Worm (Caenorhabditis elegans): ENCODE measurements around the gene clec-43.
"Not testable (repeated sequence)": the region's sequence is repeated elsewhere in the genome, so short reads cannot be mapped to it uniquely, and the experiment has no call there.

The clec-43 gene

ce11 chrII:932718-933117, 11.1 kb upstream of the clec-43 start, which contains the start of gene acs-15:
Gene acs-15, plus strand, starts transcription at chrII:933018.
- TF ChIP-seq dao-5 (tag; optimal IDR thresholded peaks at IDR 0.05) (no peak), W03F9.2 (tag; optimal IDR thresholded peaks at IDR 0.05) (no peak), him-1 (tag; optimal IDR thresholded peaks at IDR 0.05) (no peak)

DNA sequence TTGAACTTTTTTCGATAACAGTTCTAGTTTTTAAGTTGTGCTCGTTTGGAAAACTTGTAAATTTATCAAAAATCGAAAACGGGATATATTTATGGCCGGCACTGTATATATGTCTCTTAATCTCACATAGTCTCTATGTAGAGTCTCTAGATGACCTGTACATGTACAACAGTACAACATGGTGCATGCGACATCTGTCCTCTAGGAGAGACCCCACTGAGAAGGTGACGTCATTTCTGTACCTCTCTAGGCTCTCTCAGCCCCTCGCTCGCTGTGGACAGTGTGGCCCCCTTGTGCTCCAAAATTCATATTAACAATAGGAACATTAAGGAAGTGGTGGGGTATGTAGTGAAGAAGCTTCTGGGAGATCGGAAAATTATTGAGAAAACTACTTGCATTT, 6.6 kb upstream of the clec-43 start:
- TF ChIP-seq dao-5 (tag; optimal IDR thresholded peaks at IDR 0.05) = no peak
- TF ChIP-seq him-1 (tag; optimal IDR thresholded peaks at IDR 0.05) = no peak
- TF ChIP-seq W03F9.2 (tag; optimal IDR thresholded peaks at IDR 0.05) = no peak

- no peak for TF ChIP-seq him-1 (tag; optimal IDR thresholded peaks at IDR 0.05)
- no peak for TF ChIP-seq dao-5 (tag; optimal IDR thresholded peaks at IDR 0.05)
- TF ChIP-seq W03F9.2 (tag; optimal IDR thresholded peaks at IDR 0.05) = no peak
These were observed 5.3 kb upstream of the clec-43 start, which contains the start of gene R07C3.3 for ce11 chrII:938549-938948. Gene R07C3.3, plus strand, starts transcription at chrII:938849.

DNA sequence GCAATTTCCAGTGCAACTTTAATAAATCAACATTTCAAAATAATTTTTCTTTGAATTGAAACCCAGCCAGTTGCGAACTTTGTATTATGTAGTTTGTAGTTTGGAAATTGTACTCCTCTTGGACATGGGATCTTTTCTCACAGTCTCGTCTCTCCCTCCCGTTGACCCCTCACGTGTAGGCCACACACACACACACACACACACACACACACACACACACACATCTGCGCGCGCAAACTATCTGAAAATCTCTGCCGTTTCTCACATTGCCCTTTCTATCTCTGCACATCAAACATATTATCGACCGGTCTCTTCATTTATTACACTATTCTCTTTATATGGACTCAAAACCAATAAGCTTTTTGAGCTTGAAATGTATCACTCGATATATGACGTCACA, 3.1 kb upstream of the clec-43 start, which contains the start of gene fbxc-36:
TSS of gene fbxc-36 (plus strand) at position 205 of the 400 bp plus-strand sequence.
- TF ChIP-seq him-1 (tag; optimal IDR thresholded peaks at IDR 0.05) = no peak
- TF ChIP-seq dao-5 (tag; optimal IDR thresholded peaks at IDR 0.05) = no peak

DNA sequence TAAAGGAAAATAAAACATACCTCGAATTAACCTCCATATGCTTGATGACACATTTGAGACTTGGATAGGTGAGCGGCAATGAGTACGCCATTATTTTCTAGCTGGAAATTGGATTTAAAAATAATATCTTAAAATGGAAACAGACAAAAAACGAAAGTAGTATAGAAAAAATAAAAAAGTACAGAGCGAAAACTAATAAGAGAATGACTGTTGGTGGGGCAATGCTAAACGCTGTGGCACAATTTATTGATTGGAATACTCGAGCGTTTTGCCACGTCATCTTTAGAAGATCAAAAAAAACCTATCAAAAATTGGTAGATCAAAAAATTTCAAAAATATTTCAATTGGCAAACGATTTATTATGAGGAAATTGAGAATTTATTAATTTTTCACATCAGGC, 4.2 kb downstream of the clec-43 start, which contains the start of gene fbxc-32:
TSS of gene fbxc-32 (minus strand) at position 101 of the 400 bp plus-strand sequence.
- TF ChIP-seq W03F9.2 (tag; optimal IDR thresholded peaks at IDR 0.05) (no peak), him-1 (tag; optimal IDR thresholded peaks at IDR 0.05) (no peak), dao-5 (tag; optimal IDR thresholded peaks at IDR 0.05) (no peak)

ce11 chrII:950374-950773, 6.5 kb downstream of the clec-43 start:
- no peak for TF ChIP-seq W03F9.2 (tag; optimal IDR thresholded peaks at IDR 0.05)
- TF ChIP-seq dao-5 (tag; optimal IDR thresholded peaks at IDR 0.05) = no peak
- TF ChIP-seq him-1 (tag; optimal IDR thresholded peaks at IDR 0.05) = no peak

DNA sequence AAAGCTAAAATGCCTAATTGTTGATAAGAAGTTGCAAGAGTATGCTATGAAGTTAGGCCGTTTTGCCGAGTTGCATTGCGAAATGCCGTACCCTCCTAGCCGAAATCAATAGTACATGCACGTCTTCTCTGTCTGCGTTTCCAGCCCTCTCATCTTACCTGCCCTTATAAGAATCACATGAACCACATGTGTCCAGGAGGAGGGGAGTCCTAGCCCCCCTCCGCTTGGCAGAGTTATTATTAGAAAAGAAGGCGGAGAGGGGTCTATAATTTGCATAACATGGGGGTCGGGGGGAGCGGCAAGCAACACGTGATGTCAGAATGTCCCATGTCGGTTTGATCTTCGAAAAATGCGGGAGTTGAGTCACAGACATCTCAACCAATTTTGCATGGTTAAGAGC, 9.2 kb downstream of the clec-43 start:
- TF ChIP-seq W03F9.2 (tag; optimal IDR thresholded peaks at IDR 0.05) (no peak), dao-5 (tag; optimal IDR thresholded peaks at IDR 0.05) (no peak)

ce11 chrII:954626-955025, 10.8 kb downstream of the clec-43 start, which contains the start of gene fbxc-7:
Gene fbxc-7, plus strand, starts transcription at chrII:954926.
- not testable (repeated sequence) for TF ChIP-seq dao-5, W03F9.2, him-1 (tag; optimal IDR thresholded peaks at IDR 0.05)

ce11 chrII:958618-959017, 14.8 kb downstream of the clec-43 start, which contains the start of gene sdz-4:
Gene sdz-4, plus strand, starts transcription at chrII:958918.
- TF ChIP-seq him-1 (tag; optimal IDR thresholded peaks at IDR 0.05) (no peak), dao-5 (tag; optimal IDR thresholded peaks at IDR 0.05) (no peak), W03F9.2 (tag; optimal IDR thresholded peaks at IDR 0.05) (no peak)

DNA sequence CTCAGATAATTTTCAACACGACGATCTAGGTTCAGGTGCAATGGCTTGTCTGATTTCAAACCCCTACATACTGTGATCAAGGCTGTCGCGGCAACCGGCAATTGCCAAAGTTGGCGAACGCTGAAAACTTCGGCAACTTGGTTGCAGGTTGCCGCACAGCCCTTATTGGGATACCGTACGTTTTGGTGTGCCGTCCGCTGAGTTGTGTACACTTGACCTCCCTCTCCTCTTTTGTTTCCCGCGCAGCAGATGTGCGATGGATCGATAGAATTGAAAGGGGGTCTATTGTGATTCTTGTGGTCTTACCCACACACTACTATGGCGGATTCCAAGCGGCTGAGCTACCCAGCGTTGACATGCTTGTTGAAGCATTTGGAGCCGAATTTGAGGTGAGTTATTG, 16.4 kb downstream of the clec-43 start, which contains the start of the genes C32B5.18 and C32B5.7:
TSS of gene C32B5.18 (plus strand) at position 301 of the 400 bp plus-strand sequence.
TSS of gene C32B5.7 (plus strand) at position 311 of the 400 bp plus-strand sequence.
- no peak for TF ChIP-seq him-1 (tag; optimal IDR thresholded peaks at IDR 0.05)

ce11 chrII:961961-962360, 18.1 kb downstream of the clec-43 start, which contains the start of gene C32B5.13:
Gene C32B5.13, minus strand, starts transcription at chrII:962061.
- no peak for TF ChIP-seq dao-5 (tag; optimal IDR thresholded peaks at IDR 0.05)
- TF ChIP-seq him-1 (tag; optimal IDR thresholded peaks at IDR 0.05) = no peak
- TF ChIP-seq W03F9.2 (tag; optimal IDR thresholded peaks at IDR 0.05) = no peak

DNA sequence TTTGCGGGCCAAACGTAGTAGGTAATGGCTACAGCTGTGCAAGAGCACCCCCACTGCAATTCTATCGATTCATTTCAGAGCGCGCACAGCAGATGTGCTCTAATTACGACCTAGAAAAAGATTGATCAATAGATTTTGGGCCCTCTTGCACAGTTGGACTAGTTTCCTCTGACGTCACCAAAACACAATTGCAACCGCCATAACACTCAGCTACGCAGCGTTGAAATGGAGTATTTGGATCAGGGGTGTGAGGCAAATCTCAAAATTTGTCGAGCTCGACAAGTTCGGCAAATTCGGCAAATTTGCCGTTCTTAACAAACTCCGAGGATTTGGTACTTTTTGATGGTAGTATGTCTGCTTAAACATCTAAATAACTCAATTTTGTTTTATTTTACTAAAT, 23.1 kb downstream of the clec-43 start, which contains the start of gene fbxc-18:
TSS of gene fbxc-18 (minus strand) at position 101 of the 400 bp plus-strand sequence.
- TF ChIP-seq dao-5, him-1, W03F9.2 (tag; optimal IDR thresholded peaks at IDR 0.05): not testable (repeated sequence)

ce11 chrII:968106-968505, 24.2 kb downstream of the clec-43 start, which contains the start of gene C32B5.6:
Gene C32B5.6, plus strand, starts transcription at chrII:968406.
- TF ChIP-seq him-1, dao-5, W03F9.2 (tag; optimal IDR thresholded peaks at IDR 0.05): not testable (repeated sequence)

ce11 chrII:972850-973249, 29.0 kb downstream of the clec-43 start, which contains the start of gene C32B5.15:
Gene C32B5.15, minus strand, starts transcription at chrII:972950.
- TF ChIP-seq W03F9.2 (tag; optimal IDR thresholded peaks at IDR 0.05) (no peak), him-1 (tag; optimal IDR thresholded peaks at IDR 0.05) (no peak), dao-5 (tag; optimal IDR thresholded peaks at IDR 0.05) (no peak)

DNA sequence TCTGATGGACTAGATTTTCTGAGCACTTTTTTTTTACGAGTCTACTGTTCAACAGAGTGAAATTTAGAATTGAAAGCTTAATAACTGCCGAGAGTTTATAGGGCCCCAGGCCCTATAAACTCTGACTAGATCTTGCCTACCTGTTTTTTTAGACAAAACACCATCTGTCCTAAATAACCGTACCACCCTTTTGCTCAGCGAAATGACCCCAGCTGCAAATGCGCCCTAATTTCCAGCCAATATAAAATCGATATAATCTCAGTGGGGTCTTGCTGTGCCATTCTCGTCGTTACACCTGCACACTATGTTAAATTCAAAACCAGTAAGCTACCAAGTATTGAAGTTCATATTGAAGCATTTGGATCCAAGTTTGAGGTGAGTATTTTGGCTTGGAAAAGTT, 30.1 kb downstream of the clec-43 start, which contains the start of gene fbxc-14:
TSS of gene fbxc-14 (plus strand) at position 301 of the 400 bp plus-strand sequence.
- no peak for TF ChIP-seq dao-5 (tag; optimal IDR thresholded peaks at IDR 0.05)
- no peak for TF ChIP-seq him-1 (tag; optimal IDR thresholded peaks at IDR 0.05)
- TF ChIP-seq W03F9.2 (tag; optimal IDR thresholded peaks at IDR 0.05) = no peak

Data from whole organism, L4/young adult.